Worm (Caenorhabditis elegans) whole organism, L4/young adult: ENCODE results near the gene sec-61.G.

ENCODE experiments used
- W03F9.2 ChIP-seq: fragments of 150-350 bp; optimal IDR thresholded peaks from 2 replicates; lab custom pipeline; 2014; ENCODE audit warnings: missing biosample characterization, missing genetic modification characterization
- him-1 ChIP-seq: sonication (generic microtip); optimal IDR thresholded peaks from 2 replicates; lab custom pipeline; 2016; ENCODE audit warnings: missing genotype, missing genetic modification reagents, missing genetic modification characterization, missing compliant biosample characterization

ce11 chrV:10846893-10847292, 50.0 kb downstream of the sec-61.G start, which contains the start of gene C29A12.6:
- TF ChIP-seq him-1 (tag; lab: Kevin White, UChicago) (no peak), W03F9.2 (no peak)
